Worm (Caenorhabditis elegans) whole organism, late embryonic: Measurements from ENCODE around the gene T25G12.6.

Experiments
- C08G9.2 ChIP-seq: sonication (generic microtip); optimal IDR thresholded peaks from 2 replicates; lab custom pipeline; 2016; ENCODE audit warnings: mild to moderate bottlenecking, missing genetic modification characterization, moderate library complexity, missing compliant biosample characterization
- C38D4.7 ChIP-seq: fragments of 200-800 bp; sonication (Bioruptor generic); optimal IDR thresholded peaks from 2 replicates; lab custom pipeline; 2018; ENCODE audit warnings: mild to moderate bottlenecking, missing genetic modification characterization, moderate library complexity, missing compliant biosample characterization
- F13H6.1 ChIP-seq: sonication (generic microtip); optimal IDR thresholded peaks from 2 replicates; lab custom pipeline; 2016; ENCODE audit warnings: missing genetic modification characterization, missing compliant biosample characterization
- K02D7.2 ChIP-seq: sonication (generic microtip); optimal IDR thresholded peaks from 2 replicates; lab custom pipeline; 2017; ENCODE audit warnings: mild to moderate bottlenecking, missing genetic modification characterization, missing compliant biosample characterization
- T23F11.4 ChIP-seq: fragments of 200-800 bp; sonication (Bioruptor generic); optimal IDR thresholded peaks from 2 replicates; lab custom pipeline; 2018; ENCODE audit warnings: mild to moderate bottlenecking, missing genetic modification characterization, missing compliant biosample characterization
- ceh-14 ChIP-seq: sonication (generic microtip); optimal IDR thresholded peaks from 2 replicates; lab custom pipeline; 2016; ENCODE audit warnings: missing genotype, missing genetic modification characterization, missing compliant biosample characterization
- ceh-18 ChIP-seq: sonication (generic microtip); optimal IDR thresholded peaks from 2 replicates; lab custom pipeline; 2016; ENCODE audit warnings: missing genetic modification characterization, missing compliant biosample characterization
- ceh-19 ChIP-seq: fragments of 200-800 bp; sonication (Bioruptor generic); optimal IDR thresholded peaks from 2 replicates; lab custom pipeline; 2018; ENCODE audit warnings: mild to moderate bottlenecking, missing genetic modification characterization, missing compliant biosample characterization
- ceh-2 ChIP-seq: sonication (generic microtip); optimal IDR thresholded peaks from 2 replicates; lab custom pipeline; 2016; ENCODE audit warnings: missing genotype, missing genetic modification characterization, missing compliant biosample characterization
- ceh-22 ChIP-seq: sonication (generic microtip); optimal IDR thresholded peaks from 2 replicates; lab custom pipeline; 2017; ENCODE audit warnings: missing biosample characterization, missing genetic modification characterization
- ceh-24 ChIP-seq: sonication (generic microtip); optimal IDR thresholded peaks from 2 replicates; lab custom pipeline; 2016; ENCODE audit warnings: mild to moderate bottlenecking, missing genetic modification characterization, missing compliant biosample characterization
- ceh-31 ChIP-seq: sonication (generic microtip); optimal IDR thresholded peaks from 2 replicates; lab custom pipeline; 2016; ENCODE audit warnings: missing genetic modification characterization, missing compliant biosample characterization
- ceh-34 ChIP-seq: sonication (generic microtip); optimal IDR thresholded peaks from 2 replicates; lab custom pipeline; 2016; ENCODE audit warnings: mild to moderate bottlenecking, missing genetic modification characterization, missing compliant biosample characterization
- ceh-45 ChIP-seq: fragments of 200-800 bp; sonication (Bioruptor generic); IDR thresholded peaks from 2 replicates; pipeline ENCODE4 v1.3.6; 2022; ENCODE audit warnings: missing genetic modification reagents, missing genetic modification characterization, missing compliant biosample characterization
- ceh-48 ChIP-seq: sonication (generic microtip); optimal IDR thresholded peaks from 2 replicates; lab custom pipeline; 2016; ENCODE audit warnings: missing genetic modification characterization, inconsistent platforms, missing compliant biosample characterization
- ceh-6 ChIP-seq: fragments of 200-800 bp; sonication (Bioruptor generic); optimal IDR thresholded peaks from 2 replicates; lab custom pipeline; 2018; ENCODE audit warnings: mild to moderate bottlenecking, missing genetic modification characterization, missing compliant biosample characterization
- che-1 ChIP-seq: sonication (generic microtip); optimal IDR thresholded peaks from 2 replicates; lab custom pipeline; 2016; ENCODE audit warnings: mild to moderate bottlenecking, missing genetic modification characterization, missing compliant biosample characterization
- dmd-4 ChIP-seq: sonication (generic microtip); optimal IDR thresholded peaks from 2 replicates; lab custom pipeline; 2016; ENCODE audit warnings: borderline replicate concordance, missing genetic modification characterization, missing compliant biosample characterization
- dve-1 ChIP-seq: sonication (generic microtip); optimal IDR thresholded peaks from 2 replicates; lab custom pipeline; 2017; ENCODE audit warnings: antibody characterized with exemption, mild to moderate bottlenecking, missing genetic modification characterization, missing compliant biosample characterization
- elt-2 ChIP-seq: sonication (generic microtip); optimal IDR thresholded peaks from 2 replicates; lab custom pipeline; 2016; ENCODE audit warnings: missing genetic modification reagents, missing genetic modification characterization, missing compliant biosample characterization
- ets-4 ChIP-seq: sonication (generic microtip); optimal IDR thresholded peaks from 2 replicates; lab custom pipeline; 2016; ENCODE audit warnings: missing genetic modification characterization, missing compliant biosample characterization
- eyg-1 ChIP-seq: sonication (generic microtip); optimal IDR thresholded peaks from 2 replicates; lab custom pipeline; 2016; ENCODE audit warnings: missing genotype, missing genetic modification characterization, missing compliant biosample characterization
- fkh-10 ChIP-seq: fragments of 150-350 bp; optimal IDR thresholded peaks from 2 replicates; lab custom pipeline; 2014; ENCODE audit warnings: missing biosample characterization, missing genetic modification reagents, missing genetic modification characterization
- fkh-6 ChIP-seq: sonication (generic microtip); optimal IDR thresholded peaks from 2 replicates; lab custom pipeline; 2016; ENCODE audit warnings: missing genetic modification characterization, missing compliant biosample characterization
- gmeb-2 ChIP-seq: sonication (generic microtip); optimal IDR thresholded peaks from 2 replicates; lab custom pipeline; 2016; ENCODE audit warnings: missing genetic modification characterization, inconsistent platforms, missing compliant biosample characterization
- hlh-13 ChIP-seq: fragments of 200-800 bp; sonication (Bioruptor generic); optimal IDR thresholded peaks from 2 replicates; lab custom pipeline; 2018; ENCODE audit warnings: mild to moderate bottlenecking, missing genetic modification characterization, missing compliant biosample characterization
- hlh-30 ChIP-seq: sonication (generic microtip); optimal IDR thresholded peaks from 2 replicates; lab custom pipeline; 2017; ENCODE audit warnings: antibody characterized with exemption, missing genetic modification characterization, missing compliant biosample characterization; ENCODE audit not compliant: insufficient read depth
- hlh-6 ChIP-seq: sonication (generic microtip); optimal IDR thresholded peaks from 2 replicates; lab custom pipeline; 2016; ENCODE audit warnings: missing genotype, missing genetic modification characterization, missing compliant biosample characterization
- hlh-8 ChIP-seq: sonication (generic microtip); optimal IDR thresholded peaks from 2 replicates; lab custom pipeline; 2016; ENCODE audit warnings: missing genotype, missing genetic modification characterization, missing compliant biosample characterization
- madf-2 ChIP-seq: sonication (generic microtip); optimal IDR thresholded peaks from 2 replicates; lab custom pipeline; 2017; ENCODE audit warnings: missing genetic modification characterization, missing compliant biosample characterization
- mec-3 ChIP-seq: sonication (generic microtip); optimal IDR thresholded peaks from 2 replicates; lab custom pipeline; 2016; ENCODE audit warnings: borderline replicate concordance, missing genetic modification characterization, missing compliant biosample characterization
- nfya-1 ChIP-seq: sonication (generic microtip); optimal IDR thresholded peaks from 2 replicates; lab custom pipeline; 2017; ENCODE audit warnings: missing genetic modification characterization, mild to moderate bottlenecking, missing compliant biosample characterization, antibody characterized with exemption, moderate library complexity
- nhr-232 ChIP-seq: sonication (generic microtip); optimal IDR thresholded peaks from 2 replicates; lab custom pipeline; 2016; ENCODE audit warnings: missing genetic modification characterization, missing compliant biosample characterization
- npax-4 ChIP-seq: sonication (generic microtip); optimal IDR thresholded peaks from 2 replicates; lab custom pipeline; 2016; ENCODE audit warnings: missing genetic modification characterization, missing compliant biosample characterization
- odd-2 ChIP-seq: sonication (generic microtip); optimal IDR thresholded peaks from 2 replicates; lab custom pipeline; 2017; ENCODE audit warnings: antibody characterized with exemption, mild to moderate bottlenecking, missing genetic modification characterization, missing compliant biosample characterization
- pat-9 ChIP-seq: fragments of 200-800 bp; sonication (Bioruptor generic); optimal IDR thresholded peaks from 2 replicates; lab custom pipeline; 2018; ENCODE audit warnings: mild to moderate bottlenecking, missing genetic modification characterization, moderate library complexity, missing compliant biosample characterization
- pax-1 ChIP-seq: fragments of 150-350 bp; optimal IDR thresholded peaks from 2 replicates; lab custom pipeline; 2014; ENCODE audit warnings: missing biosample characterization, missing genetic modification characterization
- pha-4 ChIP-seq: fragments of 150-350 bp; optimal IDR thresholded peaks from 2 replicates; lab custom pipeline; 2018; ENCODE audit warnings: missing biosample characterization, missing genetic modification reagents, missing genetic modification characterization
- pros-1 ChIP-seq: fragments of 150-350 bp; optimal IDR thresholded peaks from 2 replicates; lab custom pipeline; 2014; ENCODE audit warnings: missing biosample characterization, missing genetic modification reagents, missing genetic modification characterization
- ref-2 ChIP-seq: sonication (generic microtip); optimal IDR thresholded peaks from 2 replicates; lab custom pipeline; 2016; ENCODE audit warnings: missing genetic modification characterization, missing compliant biosample characterization
- rnt-1 ChIP-seq: sonication (generic microtip); optimal IDR thresholded peaks from 2 replicates; lab custom pipeline; 2016; ENCODE audit warnings: missing genetic modification characterization, missing compliant biosample characterization
- sdc-2 ChIP-seq: sonication (generic microtip); optimal IDR thresholded peaks from 2 replicates; lab custom pipeline; 2016; ENCODE audit warnings: missing genotype, missing genetic modification characterization, missing compliant biosample characterization
- sox-2 ChIP-seq: fragments of 200-800 bp; sonication (Bioruptor generic); IDR thresholded peaks from 2 replicates; pipeline ENCODE4 v1.3.6; 2022; ENCODE audit warnings: missing genetic modification reagents, missing genetic modification characterization, missing compliant biosample characterization
- syd-9 ChIP-seq: sonication (generic microtip); optimal IDR thresholded peaks from 2 replicates; lab custom pipeline; 2016; ENCODE audit warnings: mild to moderate bottlenecking, missing genetic modification characterization, moderate library complexity, missing compliant biosample characterization
- tbx-2 ChIP-seq: sonication (generic microtip); optimal IDR thresholded peaks from 2 replicates; lab custom pipeline; 2016; ENCODE audit warnings: missing genetic modification characterization, missing compliant biosample characterization
- tbx-7 ChIP-seq: sonication (generic microtip); optimal IDR thresholded peaks from 2 replicates; lab custom pipeline; 2016; ENCODE audit warnings: missing genotype, missing genetic modification characterization, missing compliant biosample characterization
- ttx-3 ChIP-seq: sonication (generic microtip); optimal IDR thresholded peaks from 2 replicates; lab custom pipeline; 2016; ENCODE audit warnings: missing genetic modification reagents, missing genetic modification characterization, missing compliant biosample characterization
- unc-42 ChIP-seq: sonication (generic microtip); optimal IDR thresholded peaks from 2 replicates; lab custom pipeline; 2016; ENCODE audit warnings: missing genotype, missing genetic modification characterization, missing compliant biosample characterization
- unc-55 ChIP-seq: sonication (generic microtip); optimal IDR thresholded peaks from 2 replicates; lab custom pipeline; 2017; ENCODE audit warnings: missing biosample characterization, missing genetic modification reagents, missing genetic modification characterization
- zip-5 ChIP-seq: sonication (generic microtip); optimal IDR thresholded peaks from 2 replicates; lab custom pipeline; 2016; ENCODE audit warnings: missing genetic modification characterization, missing compliant biosample characterization
- ztf-16 ChIP-seq: sonication (generic microtip); optimal IDR thresholded peaks from 2 replicates; lab custom pipeline; 2017; ENCODE audit warnings: missing genetic modification characterization, missing compliant biosample characterization

Gene T25G12.6

ce11 chrX:17184363-17184762 lies 45.6 kb downstream of the T25G12.6 start:
- TF ChIP-seq ceh-48 (tag; lab: Kevin White, UChicago) (peak; percentile 21), pros-1 (tag; lab: Kevin White, UChicago) (peak; percentile 33), ets-4 (tag; lab: Kevin White, UChicago) (peak; percentile 45), ceh-18 (tag; lab: Kevin White, UChicago) (peak; percentile 78), tbx-2 (tag; lab: Kevin White, UChicago) (peak; percentile 71), zip-5 (tag; lab: Kevin White, UChicago) (no peak), gmeb-2 (tag; lab: Kevin White, UChicago) (no peak), unc-42 (peak; percentile 42), ceh-45 (GFP tag; lab: Robert Waterston, UW) (no peak), ceh-24 (tag; lab: Kevin White, UChicago) (no peak), F13H6.1 (tag; lab: Kevin White, UChicago) (peak; percentile 65), syd-9 (tag; lab: Kevin White, UChicago) (peak; percentile 19), pha-4 (no peak), unc-55 (GFP tag; lab: Kevin White, UChicago) (peak; percentile 61), dve-1 (tag; lab: Kevin White, UChicago) (peak; percentile 22), ceh-6 (GFP tag; lab: Kevin White, UChicago) (peak; percentile 4), fkh-6 (tag; lab: Kevin White, UChicago) (peak; percentile 52), C08G9.2 (tag; lab: Kevin White, UChicago) (peak; percentile 1), hlh-30 (peak; percentile 65), hlh-6 (tag; lab: Kevin White, UChicago) (peak; percentile 5), ref-2 (peak; percentile 79), tbx-7 (tag; lab: Kevin White, UChicago) (no peak), pax-1 (tag; lab: Kevin White, UChicago) (no peak), che-1 (tag; lab: Kevin White, UChicago) (no peak), ceh-19 (GFP tag; lab: Kevin White, UChicago) (peak; percentile 72), ceh-31 (tag; lab: Kevin White, UChicago) (peak; percentile 85), ceh-34 (tag; lab: Kevin White, UChicago) (peak; percentile 89), fkh-10 (GFP tag; lab: Kevin White, UChicago) (no peak), nfya-1 (tag; lab: Kevin White, UChicago) (peak; percentile 70), ceh-2 (tag; lab: Kevin White, UChicago) (peak; percentile 52), sdc-2 (tag; lab: Kevin White, UChicago) (peak; percentile 94), rnt-1 (tag; lab: Kevin White, UChicago) (peak; percentile 50), dmd-4 (tag; lab: Kevin White, UChicago) (no peak), ceh-14 (tag; lab: Kevin White, UChicago) (peak; percentile 73)

ce11 chrX:17181220-17181619 lies 48.8 kb downstream of the T25G12.6 start:
- no peak for TF ChIP-seq madf-2 (tag; lab: Kevin White, UChicago)
- no peak for TF ChIP-seq T23F11.4 (GFP tag; lab: Kevin White, UChicago)
- TF ChIP-seq nhr-232 (tag; lab: Kevin White, UChicago) = no peak
- TF ChIP-seq elt-2 = peak; percentile 64
- TF ChIP-seq eyg-1 (tag; lab: Kevin White, UChicago) = no peak
- TF ChIP-seq tbx-2 (tag; lab: Kevin White, UChicago) = peak; percentile 50
- TF ChIP-seq K02D7.2 (tag; lab: Kevin White, UChicago) = no peak
- TF ChIP-seq ceh-34 (tag; lab: Kevin White, UChicago) = no peak
- no peak for TF ChIP-seq pros-1 (tag; lab: Kevin White, UChicago)
- no peak for TF ChIP-seq hlh-8 (tag; lab: Kevin White, UChicago)
- peak; percentile 45 for TF ChIP-seq ttx-3 (tag; lab: Kevin White, UChicago)
- no peak for TF ChIP-seq C08G9.2 (tag; lab: Kevin White, UChicago)
- TF ChIP-seq pax-1 (tag; lab: Kevin White, UChicago) = peak; percentile 22
- TF ChIP-seq ztf-16 (tag; lab: Kevin White, UChicago) = peak; percentile 32
- TF ChIP-seq sdc-2 (tag; lab: Kevin White, UChicago) = peak; percentile 98
- TF ChIP-seq pat-9 (tag; lab: Kevin White, UChicago) = no peak
- no peak for TF ChIP-seq tbx-7 (tag; lab: Kevin White, UChicago)
- TF ChIP-seq sox-2 (GFP tag; lab: Robert Waterston, UW) = no peak
- no peak for TF ChIP-seq C38D4.7 (GFP tag; lab: Kevin White, UChicago)
- no peak for TF ChIP-seq ceh-24 (tag; lab: Kevin White, UChicago)
- TF ChIP-seq mec-3 = no peak
- TF ChIP-seq hlh-13 (GFP tag; lab: Kevin White, UChicago) = no peak
- no peak for TF ChIP-seq pha-4
- no peak for TF ChIP-seq npax-4 (tag; lab: Kevin White, UChicago)
- TF ChIP-seq hlh-6 (tag; lab: Kevin White, UChicago) = no peak
- peak; percentile 10 for TF ChIP-seq odd-2 (tag; lab: Kevin White, UChicago)
- no peak for TF ChIP-seq ceh-22 (tag; lab: Kevin White, UChicago)
